Fruit fly (Drosophila melanogaster) whole organism, embryonic: Measurements from ENCODE around the gene CG42272.

Experiments
- Atf3 ChIP-seq: fragments of 200-800 bp; sonication (Bioruptor generic); optimal IDR thresholded peaks from 3 replicates; lab custom pipeline; 2016; ENCODE audit warnings: missing biosample characterization, missing genetic modification characterization
- CG10543 ChIP-seq: fragments of 200-800 bp; sonication (Bioruptor generic); optimal IDR thresholded peaks from 3 replicates; lab custom pipeline; 2017; ENCODE audit warnings: missing biosample characterization, mild to moderate bottlenecking, missing genetic modification characterization, moderate library complexity
- CG10979 ChIP-seq: fragments of 200-800 bp; sonication (Bioruptor generic); optimal IDR thresholded peaks from 2 replicates; lab custom pipeline; 2018; ENCODE audit warnings: missing biosample characterization, mild to moderate bottlenecking, missing genetic modification characterization, moderate library complexity
- CG12769 ChIP-seq: fragments of 200-800 bp; sonication (Bioruptor generic); optimal IDR thresholded peaks from 2 replicates; lab custom pipeline; 2019; ENCODE audit warnings: missing biosample characterization, mild to moderate bottlenecking, missing genetic modification characterization, moderate library complexity
- CG14965 ChIP-seq: fragments of 200-800 bp; sonication (Bioruptor generic); optimal IDR thresholded peaks from 2 replicates; lab custom pipeline; 2016; ENCODE audit warnings: missing biosample characterization, missing genetic modification characterization, borderline replicate concordance
- CG16815 ChIP-seq: fragments of 200-800 bp; sonication (Bioruptor generic); optimal IDR thresholded peaks from 3 replicates; lab custom pipeline; 2017; ENCODE audit warnings: missing biosample characterization, mild to moderate bottlenecking, missing genetic modification characterization
- CG17361 ChIP-seq: fragments of 200-800 bp; sonication (Bioruptor generic); IDR thresholded peaks from 3 replicates; pipeline ENCODE4 v1.3.6; 2022; ENCODE audit warnings: missing biosample characterization, missing genetic modification characterization
- CG1792 ChIP-seq: fragments of 200-800 bp; sonication (Bioruptor generic); optimal IDR thresholded peaks from 2 replicates; lab custom pipeline; 2016; ENCODE audit warnings: missing biosample characterization, missing genetic modification characterization
- CG1832 ChIP-seq: fragments of 200-800 bp; sonication (Bioruptor generic); optimal IDR thresholded peaks from 2 replicates; lab custom pipeline; 2017; ENCODE audit warnings: missing biosample characterization, mild to moderate bottlenecking, missing genetic modification characterization, inconsistent platforms
- CG18476 ChIP-seq: fragments of 200-800 bp; sonication (Bioruptor generic); optimal IDR thresholded peaks from 2 replicates; lab custom pipeline; 2016; ENCODE audit warnings: missing biosample characterization, mild to moderate bottlenecking, missing genetic modification characterization
- CG2129 ChIP-seq: fragments of 200-800 bp; sonication (Bioruptor generic); IDR thresholded peaks from 2 replicates; pipeline ENCODE4 v1.3.6; 2022; ENCODE audit warnings: missing biosample characterization, missing genetic modification characterization; ENCODE audit not compliant: partially characterized antibody
- CG31365 ChIP-seq: fragments of 200-800 bp; sonication (Bioruptor generic); optimal IDR thresholded peaks from 2 replicates; lab custom pipeline; 2018; ENCODE audit warnings: missing biosample characterization, mild to moderate bottlenecking, missing genetic modification characterization
- CG3163 ChIP-seq: fragments of 200-800 bp; sonication (Bioruptor generic); optimal IDR thresholded peaks from 3 replicates; lab custom pipeline; 2016; ENCODE audit warnings: missing biosample characterization, missing genetic modification characterization
- CG34376 ChIP-seq: fragments of 200-800 bp; sonication (Bioruptor generic); optimal IDR thresholded peaks from 2 replicates; lab custom pipeline; 2018; ENCODE audit warnings: missing biosample characterization, mild to moderate bottlenecking, missing genetic modification characterization
- CG34422 ChIP-seq: fragments of 200-800 bp; sonication (Bioruptor generic); IDR thresholded peaks from 3 replicates; pipeline ENCODE4 v1.3.6; 2022; ENCODE audit warnings: missing biosample characterization, missing genetic modification characterization
- CG4730 ChIP-seq: fragments of 200-800 bp; sonication (Bioruptor generic); IDR thresholded peaks from 2 replicates; pipeline ENCODE4 v1.3.6; 2022; ENCODE audit warnings: missing biosample characterization, missing genetic modification characterization
- CG7357 ChIP-seq: fragments of 200-800 bp; sonication (Bioruptor generic); IDR thresholded peaks from 3 replicates; pipeline ENCODE4 v1.3.6; 2022; ENCODE audit warnings: missing biosample characterization, missing genetic modification characterization
- CG8089 ChIP-seq: fragments of 200-800 bp; sonication (Bioruptor generic); optimal IDR thresholded peaks from 3 replicates; lab custom pipeline; 2016; ENCODE audit warnings: missing biosample characterization, missing genetic modification characterization
- CG8924 ChIP-seq: fragments of 200-800 bp; optimal IDR thresholded peaks from 3 replicates; lab custom pipeline; 2019; ENCODE audit warnings: missing biosample characterization, mild to moderate bottlenecking, missing genetic modification characterization, moderate library complexity
- CG9437 ChIP-seq: fragments of 200-800 bp; sonication (Bioruptor generic); optimal IDR thresholded peaks from 2 replicates; lab custom pipeline; 2018; ENCODE audit warnings: missing biosample characterization, mild to moderate bottlenecking, missing genetic modification characterization
- GATAe ChIP-seq: fragments of 200-800 bp; sonication (Bioruptor generic); conservative IDR thresholded peaks from 2 replicates; pipeline ENCODE4 v1.3.6; 2022; ENCODE audit warnings: missing biosample characterization, missing genetic modification characterization
- Gug ChIP-seq: fragments of 200-800 bp; sonication (Bioruptor generic); IDR thresholded peaks from 4 replicates; pipeline ENCODE4 v1.3.6; 2022; ENCODE audit warnings: missing biosample characterization, missing genetic modification characterization
- HLH54F ChIP-seq: fragments of 200-800 bp; sonication (Bioruptor generic); optimal IDR thresholded peaks from 3 replicates; lab custom pipeline; 2016; ENCODE audit warnings: missing biosample characterization, missing genetic modification characterization
- Med ChIP-seq: fragments of 200-800 bp; sonication (Bioruptor generic); peaks from one replicate; lab custom pipeline; 2016; ENCODE audit warnings: missing biosample characterization, missing genetic modification characterization, mild to moderate bottlenecking, inconsistent platforms, moderate library complexity
- Nf-YA ChIP-seq: fragments of 200-800 bp; sonication (Bioruptor generic); IDR thresholded peaks from 2 replicates; pipeline ENCODE4 v1.3.6; 2022; ENCODE audit warnings: missing biosample characterization, missing genetic modification characterization
- Rfx ChIP-seq: fragments of 200-800 bp; sonication (Bioruptor generic); IDR thresholded peaks from 2 replicates; pipeline ENCODE4 v1.3.6; 2022; ENCODE audit warnings: missing biosample characterization, missing genetic modification characterization
- Taf1 ChIP-seq: fragments of 200-800 bp; sonication (Bioruptor generic); IDR thresholded peaks from 2 replicates; pipeline ENCODE4 v1.3.6; 2022; ENCODE audit warnings: missing biosample characterization, missing genetic modification characterization
- abd-A ChIP-seq: fragments of 200-800 bp; sonication (Bioruptor generic); optimal IDR thresholded peaks from 3 replicates; lab custom pipeline; 2019; ENCODE audit warnings: missing biosample characterization, mild to moderate bottlenecking, missing genetic modification characterization, moderate library complexity
- amos ChIP-seq: fragments of 200-800 bp; sonication (Bioruptor generic); IDR thresholded peaks from 2 replicates; pipeline ENCODE4 v1.3.6; 2022; ENCODE audit warnings: missing biosample characterization, missing genetic modification characterization; ENCODE audit not compliant: partially characterized antibody
- crc ChIP-seq: fragments of 200-800 bp; sonication (Bioruptor generic); optimal IDR thresholded peaks from 2 replicates; lab custom pipeline; 2016; ENCODE audit warnings: missing biosample characterization, missing genetic modification characterization
- crol ChIP-seq: fragments of 200-800 bp; sonication (Bioruptor generic); IDR thresholded peaks from 2 replicates; pipeline ENCODE4 v1.3.6; 2022; ENCODE audit warnings: missing biosample characterization, missing genetic modification characterization
- emc ChIP-seq: fragments of 200-800 bp; sonication (Bioruptor generic); optimal IDR thresholded peaks from 2 replicates; lab custom pipeline; 2016; ENCODE audit warnings: missing biosample characterization, missing genetic modification characterization
- gsb-n ChIP-seq: fragments of 200-800 bp; sonication (Bioruptor generic); optimal IDR thresholded peaks from 3 replicates; lab custom pipeline; 2018; ENCODE audit warnings: missing biosample characterization, mild to moderate bottlenecking, missing genetic modification characterization
- hb ChIP-seq: fragments of 200-800 bp; sonication (Bioruptor generic); IDR thresholded peaks from 3 replicates; pipeline ENCODE4 v1.3.6; 2022; ENCODE audit warnings: missing biosample characterization, missing genetic modification characterization; ENCODE audit not compliant: partially characterized antibody
- inv ChIP-seq: fragments of 200-800 bp; sonication (Bioruptor generic); IDR thresholded peaks from 2 replicates; pipeline ENCODE4 v1.3.6; 2022; ENCODE audit warnings: missing biosample characterization, missing genetic modification characterization; ENCODE audit not compliant: partially characterized antibody
- jumu ChIP-seq: fragments of 200-800 bp; sonication (Bioruptor generic); optimal IDR thresholded peaks from 3 replicates; lab custom pipeline; 2016; ENCODE audit warnings: missing biosample characterization, missing genetic modification characterization
- kni ChIP-seq: fragments of 200-800 bp; sonication (Bioruptor generic); optimal IDR thresholded peaks from 3 replicates; lab custom pipeline; 2017; ENCODE audit warnings: mild to moderate bottlenecking, missing biosample characterization, missing genetic modification reagents, missing genetic modification characterization
- knrl ChIP-seq: fragments of 200-800 bp; sonication (Bioruptor generic); IDR thresholded peaks from 3 replicates; pipeline ENCODE4 v1.3.6; 2022; ENCODE audit warnings: missing biosample characterization, missing genetic modification characterization; ENCODE audit not compliant: partially characterized antibody
- mld ChIP-seq: fragments of 200-800 bp; sonication (Bioruptor generic); IDR thresholded peaks from 3 replicates; pipeline ENCODE4 v1.3.6; 2022; ENCODE audit warnings: missing biosample characterization, missing genetic modification characterization; ENCODE audit not compliant: partially characterized antibody
- onecut ChIP-seq: fragments of 200-800 bp; sonication (Bioruptor generic); IDR thresholded peaks from 2 replicates; pipeline ENCODE4 v1.3.6; 2022; ENCODE audit warnings: missing biosample characterization, missing genetic modification characterization
- sd ChIP-seq: fragments of 200-800 bp; sonication (Bioruptor generic); optimal IDR thresholded peaks from 3 replicates; lab custom pipeline; 2018; ENCODE audit warnings: missing biosample characterization, mild to moderate bottlenecking, missing genetic modification characterization, moderate library complexity
- sens-2 ChIP-seq: fragments of 200-800 bp; sonication (Bioruptor generic); IDR thresholded peaks from 2 replicates; pipeline ENCODE4 v1.3.6; 2022; ENCODE audit warnings: missing biosample characterization, missing genetic modification characterization
- sna ChIP-seq: fragments of 200-800 bp; sonication (Bioruptor generic); IDR thresholded peaks from 2 replicates; pipeline ENCODE4 v1.3.6; 2022; ENCODE audit warnings: missing biosample characterization, missing genetic modification characterization; ENCODE audit not compliant: partially characterized antibody
- so ChIP-seq: fragments of 200-800 bp; sonication (Bioruptor generic); IDR thresholded peaks from 3 replicates; pipeline ENCODE4 v1.3.6; 2022; ENCODE audit warnings: missing biosample characterization, missing genetic modification characterization
- sr ChIP-seq: fragments of 200-800 bp; sonication (Bioruptor generic); IDR thresholded peaks from 3 replicates; pipeline ENCODE4 v1.3.6; 2022; ENCODE audit warnings: missing biosample characterization, missing genetic modification characterization
- tll ChIP-seq, 2 experiments: fragments of 200-800 bp in 1 of 2; fragments of >200 bp in 1 of 2; sonication (Bioruptor generic) in 1 of 2; optimal IDR thresholded peaks; 2 replicates each; lab custom pipeline; 2017 to 2019; ENCODE audit warnings: missing biosample characterization in 2 of 2, missing genetic modification characterization in 2 of 2, mild to moderate bottlenecking in 1 of 2, moderate library complexity in 1 of 2

Gene CG42272

dm6 chr3L:5823763-5824445, 21.1 kb downstream of the CG42272 start (continued):
- TF ChIP-seq CG4730 (GFP tag; lab: Robert Waterston, UW), result 0 out of 2 replicates have a peak, but pooled peaks have one; percentile 23
- TF ChIP-seq CG7357, result 0 out of 3 replicates have a peak, but pooled peaks have one; percentile 27
- peak; percentile 82 for TF ChIP-seq onecut (GFP tag; lab: Robert Waterston, UW)
- TF ChIP-seq CG14965 (GFP tag; lab: Kevin White, UChicago), result peak; percentile 82
- peak; percentile 86 for TF ChIP-seq gsb-n (tag; lab: Kevin White, UChicago)
- TF ChIP-seq kni (GFP tag; lab: Kevin White, UChicago), result peak; percentile 89
- TF ChIP-seq tll (GFP tag; optimal IDR thresholded peaks at IDR 0.05; lab: Kevin White, UChicago), result peak in 1 of 2 experiments; percentile 76
- no peak for TF ChIP-seq inv (GFP tag; lab: Robert Waterston, UW)
- TF ChIP-seq CG3163 (GFP tag; lab: Kevin White, UChicago), result peak; percentile 80
- TF ChIP-seq CG8089 (GFP tag; lab: Kevin White, UChicago), result peak; percentile 94

dm6 chr3L:5825483-5825882, 22.6 kb downstream of the CG42272 start:
- TF ChIP-seq CG8924 (tag; lab: Kevin White, UChicago), result no peak
- TF ChIP-seq CG18476 (GFP tag; lab: Kevin White, UChicago), result no peak
- no peak for TF ChIP-seq crc (GFP tag; lab: Kevin White, UChicago)
- TF ChIP-seq CG10979 (tag; lab: Kevin White, UChicago), result no peak
- TF ChIP-seq CG17361, result no peak
- no peak for TF ChIP-seq Rfx (GFP tag; lab: Robert Waterston, UW)
- peak; percentile 5 for TF ChIP-seq Med (GFP tag; lab: Kevin White, UChicago)
- no peak for TF ChIP-seq CG16815 (GFP tag; lab: Kevin White, UChicago)

DNA sequence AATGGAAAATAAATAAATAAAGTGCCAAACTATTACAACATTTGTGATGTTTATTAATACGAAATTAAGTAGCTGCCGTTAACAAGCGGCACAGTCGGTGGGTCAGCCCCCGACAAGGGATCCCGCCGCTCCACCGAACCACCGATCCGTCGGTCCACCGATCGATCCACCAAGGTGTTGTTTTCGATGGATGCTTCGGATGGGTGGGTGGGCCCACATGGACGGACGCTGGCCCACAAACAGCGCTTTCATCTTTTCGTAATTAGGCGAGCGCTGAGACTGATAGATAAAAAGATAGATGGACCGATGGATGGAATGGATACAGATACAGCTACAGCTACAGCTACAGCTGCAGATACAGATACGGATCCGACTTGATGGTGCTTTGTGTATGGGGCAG, 25.4 kb downstream of the CG42272 start:
- TF ChIP-seq CG12769 (tag; lab: Kevin White, UChicago) (peak; percentile 40), so (peak; percentile 68; the same call in 2 of the 3 replicates), CG9437 (GFP tag; lab: Kevin White, UChicago) (no peak), GATAe (no peak), sr (GFP tag; lab: Robert Waterston, UW) (peak; percentile 31; the same call in 1 of the 3 replicates), sd (tag; lab: Kevin White, UChicago) (peak; percentile 11), hb (GFP tag; lab: Robert Waterston, UW) (no peak), CG34422 (GFP tag; lab: Robert Waterston, UW) (0 out of 3 replicates have a peak, but pooled peaks have one; percentile 8), amos (no peak), Nf-YA (GFP tag; lab: Robert Waterston, UW) (no peak), abd-A (tag; lab: Kevin White, UChicago) (peak; percentile 57), CG34376 (no peak), Gug (no peak), knrl (GFP tag; lab: Robert Waterston, UW) (no peak), CG2129 (GFP tag; lab: Robert Waterston, UW) (no peak), CG10543 (GFP tag; lab: Kevin White, UChicago) (peak; percentile 55), CG1832 (GFP tag; lab: Kevin White, UChicago) (no peak), mld (GFP tag; lab: Robert Waterston, UW) (no peak), Atf3 (GFP tag; lab: Kevin White, UChicago) (no peak), CG1792 (GFP tag; lab: Kevin White, UChicago) (no peak), CG31365 (tag; lab: Kevin White, UChicago) (no peak), emc (GFP tag; lab: Kevin White, UChicago) (no peak), Taf1 (no peak), HLH54F (GFP tag; lab: Kevin White, UChicago) (no peak), crol (peak; percentile 44; the same call in 1 of the 2 replicates), sna (GFP tag; lab: Robert Waterston, UW) (no peak), sens-2 (GFP tag; lab: Robert Waterston, UW) (no peak), jumu (GFP tag; lab: Kevin White, UChicago) (no peak)
